Fruit fly (Drosophila melanogaster): ENCODE measurements around the gene CG1421.

The CG1421 gene

DNA sequence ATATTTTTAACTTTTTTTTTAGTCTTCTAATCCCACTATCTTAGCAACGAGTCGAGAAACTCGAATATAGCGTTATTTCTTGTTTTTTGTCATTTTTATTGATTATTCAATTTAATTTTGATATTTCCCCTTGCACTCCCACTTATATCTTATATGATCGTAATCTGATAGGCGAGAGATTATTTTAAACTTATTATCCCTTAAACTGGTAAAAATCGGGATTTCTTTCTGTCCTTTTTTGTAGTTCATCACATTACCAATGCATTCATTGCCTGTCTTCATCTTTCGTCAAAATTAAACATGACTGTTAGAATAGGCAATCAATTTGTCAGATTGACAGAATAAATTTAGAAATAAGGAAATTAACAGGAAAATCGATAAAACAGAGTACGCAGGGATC, at the start of gene CG1421:
Gene CG1421 (plus strand): TSS at position 301 of the 400 bp plus-strand sequence.
- no peak for TF ChIP-seq noc (tag; optimal IDR thresholded peaks at IDR 0.05)

- TF ChIP-seq noc (tag; optimal IDR thresholded peaks at IDR 0.05): no peak
Measured at dm6 chr2L:21853416-21853815, 49.4 kb upstream of the CG1421 start.

- no peak for TF ChIP-seq noc (tag; optimal IDR thresholded peaks at IDR 0.05)
Measured at dm6 chr2L:21855064-21855463, 47.7 kb upstream of the CG1421 start.

dm6 chr2L:21855824-21856223, 47.0 kb upstream of the CG1421 start:
- no peak for TF ChIP-seq noc (tag; optimal IDR thresholded peaks at IDR 0.05)

- TF ChIP-seq noc (tag; optimal IDR thresholded peaks at IDR 0.05): no peak
Measured at dm6 chr2L:21857744-21858143, 45.0 kb upstream of the CG1421 start.

DNA sequence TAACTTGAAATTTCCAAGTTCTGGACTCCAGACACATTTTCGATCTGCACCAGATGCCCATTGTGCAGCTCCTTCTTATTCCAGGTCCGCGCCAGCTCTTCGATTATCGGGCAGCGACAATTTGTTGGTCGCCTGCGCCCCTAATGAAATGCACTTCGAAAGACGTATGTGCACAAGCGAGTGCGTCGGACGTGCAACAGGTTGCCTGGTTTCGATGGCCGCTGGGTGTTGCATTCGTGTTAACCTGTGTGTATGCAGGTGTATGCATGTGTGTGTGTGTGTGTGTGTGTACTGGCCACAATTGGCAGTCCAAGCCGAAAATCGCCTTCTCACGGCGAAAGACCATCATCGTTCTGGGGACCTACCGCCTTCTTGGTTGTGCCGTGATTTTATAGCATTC, 42.2 kb upstream of the CG1421 start:
- no peak for TF ChIP-seq noc (tag; optimal IDR thresholded peaks at IDR 0.05)

dm6 chr2L:21863544-21863945, 39.2 kb upstream of the CG1421 start:
- no peak for TF ChIP-seq noc (tag; optimal IDR thresholded peaks at IDR 0.05)

dm6 chr2L:21866362-21866761, 36.4 kb upstream of the CG1421 start:
- TF ChIP-seq noc (tag; optimal IDR thresholded peaks at IDR 0.05): no peak

dm6 chr2L:21867040-21867981, 35.5 kb upstream of the CG1421 start:
- TF ChIP-seq noc (tag; optimal IDR thresholded peaks at IDR 0.05): peak; percentile 87

- no peak for TF ChIP-seq noc (tag; optimal IDR thresholded peaks at IDR 0.05)
Measured at dm6 chr2L:21868712-21869280, 34.0 kb upstream of the CG1421 start.

- no peak for TF ChIP-seq noc (tag; optimal IDR thresholded peaks at IDR 0.05)
Measured at dm6 chr2L:21871708-21872107, 31.1 kb upstream of the CG1421 start.

DNA sequence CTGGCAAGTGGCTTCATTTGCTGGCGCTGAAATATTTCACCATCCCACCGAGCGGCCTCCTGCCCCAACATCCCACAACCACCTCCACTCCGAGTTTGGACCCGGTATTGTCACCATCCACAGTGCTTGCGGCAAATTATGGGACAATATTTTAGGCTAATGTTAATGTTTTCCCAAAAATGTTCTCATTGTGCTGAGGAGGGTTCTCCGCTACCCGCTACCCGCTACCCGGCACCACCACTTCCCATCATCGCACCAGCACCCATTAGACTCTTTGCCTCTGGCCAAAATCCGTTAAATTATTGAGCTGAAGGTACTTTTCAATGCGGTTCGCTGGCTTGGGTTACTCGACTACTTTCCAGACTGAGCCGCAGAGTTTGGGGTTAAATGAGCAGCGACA, 29.1 kb upstream of the CG1421 start:
- TF ChIP-seq noc (tag; optimal IDR thresholded peaks at IDR 0.05): no peak

DNA sequence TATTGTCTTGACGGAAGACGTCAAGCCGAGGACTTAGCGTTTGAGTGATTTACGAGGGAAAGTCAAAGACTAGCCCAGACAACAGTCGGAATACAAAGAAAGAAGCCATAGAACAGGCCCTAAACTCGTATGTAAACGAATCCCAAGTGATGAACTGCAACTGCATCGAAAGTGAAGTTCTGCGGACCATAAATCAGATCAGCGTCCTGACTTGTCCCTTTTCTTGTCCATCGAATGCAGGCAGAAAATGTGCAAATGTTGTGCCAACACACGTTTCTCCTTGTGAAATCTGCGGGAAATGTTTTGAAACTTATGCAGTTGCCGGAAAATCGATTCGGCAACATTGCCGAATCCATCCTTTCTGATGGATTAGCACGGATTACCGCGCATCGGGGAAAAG, 25.8 kb upstream of the CG1421 start:
- no peak for TF ChIP-seq noc (tag; optimal IDR thresholded peaks at IDR 0.05)

- TF ChIP-seq noc (tag; optimal IDR thresholded peaks at IDR 0.05): no peak
Measured at dm6 chr2L:21879411-21879810, 23.4 kb upstream of the CG1421 start.

DNA sequence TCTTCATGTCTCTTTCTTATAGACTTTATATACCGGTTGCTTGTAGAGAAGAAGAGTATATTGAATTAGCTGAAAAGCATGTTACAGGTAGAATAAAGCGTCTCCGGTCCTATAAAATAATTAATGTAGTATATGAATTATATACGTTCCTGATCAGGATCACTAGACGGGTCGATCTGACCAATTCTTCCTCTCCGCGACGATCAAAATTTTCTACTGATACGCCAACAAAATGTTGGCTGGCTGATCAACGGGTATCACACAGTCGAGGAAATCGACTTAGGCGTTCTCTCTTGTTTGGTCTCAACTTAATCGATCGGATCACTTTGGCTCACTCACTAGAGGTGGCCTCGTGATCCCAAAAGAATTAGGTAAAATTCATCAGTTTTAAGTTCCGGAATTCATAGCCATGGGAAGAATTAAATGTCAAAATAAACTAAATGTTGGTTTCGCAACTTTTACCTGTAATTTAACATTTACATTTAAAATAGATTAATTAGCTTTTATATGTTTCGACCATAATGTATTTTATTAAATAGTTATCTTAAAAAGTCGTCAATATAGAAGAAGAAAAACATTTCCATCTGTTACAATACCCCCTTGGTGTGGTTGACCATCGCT, 21.2 kb upstream of the CG1421 start:
- no peak for TF ChIP-seq noc (tag; optimal IDR thresholded peaks at IDR 0.05)

dm6 chr2L:21885502-21885901, 17.3 kb upstream of the CG1421 start:
- TF ChIP-seq noc (tag; optimal IDR thresholded peaks at IDR 0.05): no peak

DNA sequence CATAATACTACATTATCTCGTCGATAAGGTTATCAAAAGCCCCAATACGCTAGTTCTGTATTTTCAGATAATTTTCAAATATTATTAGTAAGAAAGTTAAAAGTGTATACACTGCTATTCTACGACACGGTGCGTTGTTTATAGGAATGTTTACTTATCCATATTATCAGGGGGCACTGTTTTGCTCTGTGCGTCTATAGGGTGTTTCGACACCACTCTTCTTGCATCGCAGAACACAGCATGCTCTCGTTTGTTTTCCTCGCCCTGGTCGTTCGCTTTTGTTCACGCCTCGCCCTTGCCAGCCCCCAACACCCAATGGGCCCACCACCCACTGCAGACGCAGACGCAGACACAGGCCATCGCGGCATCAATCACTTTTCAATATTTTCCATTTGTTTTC, 16.5 kb upstream of the CG1421 start:
- no peak for TF ChIP-seq noc (tag; optimal IDR thresholded peaks at IDR 0.05)

Data from whole organism, larva.